Worm (Caenorhabditis elegans): ENCODE measurements around the gene H06H21.11.

DNA sequence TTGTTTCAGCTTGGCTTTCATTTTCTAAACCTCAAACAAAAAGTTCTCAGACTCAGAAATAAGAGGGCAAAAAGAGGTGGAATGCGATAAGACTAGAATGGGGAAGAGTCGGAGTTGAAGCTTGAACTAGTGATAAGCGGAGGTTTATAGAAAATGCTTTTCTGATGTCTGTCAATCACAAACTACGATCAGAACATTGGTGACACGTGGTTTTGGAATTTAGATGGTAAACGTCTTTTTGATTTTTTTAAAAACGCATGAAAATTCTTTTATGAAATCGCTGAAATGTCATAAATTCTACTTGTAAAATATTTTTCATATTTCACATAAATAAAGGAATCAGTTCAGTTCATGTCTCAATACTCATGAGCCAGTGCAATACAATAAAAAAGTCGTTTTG, 13.9 kb upstream of the H06H21.11 start, which contains the start of gene H06H21.8:
- TF ChIP-seq B0019.2 (GFP tag; conservative IDR thresholded peaks at IDR 0.05) (no peak), ama-1 (optimal IDR thresholded peaks at IDR 0.05) (no peak), ama-1 (GFP tag; optimal IDR thresholded peaks at IDR 0.05) (no peak), ztf-28 (GFP tag; IDR thresholded peaks at IDR 0.05) (no peak), Y56A3A.18 (GFP tag; IDR thresholded peaks at IDR 0.05) (0 out of 2 replicates have a peak, but pooled peaks have one; percentile 46), F33H1.4 (GFP tag; IDR thresholded peaks at IDR 0.05) (no peak), lin-35 (GFP tag; optimal IDR thresholded peaks at IDR 0.05) (no peak), atf-7 (tag; optimal IDR thresholded peaks at IDR 0.05) (peak; percentile 33), rcor-1 (GFP tag; IDR thresholded peaks at IDR 0.05) (no peak), snpc-4 (GFP tag; optimal IDR thresholded peaks at IDR 0.05) (no peak), snpc-4 (tag; optimal IDR thresholded peaks at IDR 0.05) (no peak), pha-4 (tag; optimal IDR thresholded peaks at IDR 0.05) (peak; percentile 14), gei-17 (GFP tag; optimal IDR thresholded peaks at IDR 0.05) (no peak)

All from whole organism, young adult.